Worm (Caenorhabditis elegans) whole organism, L3 larva: Measurements from ENCODE around the gene R05A10.8.

Experiments used
- ZK546.5 ChIP-seq: sonication (generic microtip); optimal IDR thresholded peaks from 2 replicates; lab custom pipeline; 2017; ENCODE audit warnings: missing biosample characterization, missing genetic modification characterization
- aly-2 ChIP-seq: fragments of 150-350 bp; optimal IDR thresholded peaks from 2 replicates; lab custom pipeline; 2014; ENCODE audit warnings: missing biosample characterization, missing genetic modification characterization
- ama-1 ChIP-seq: fragments of 150-350 bp; optimal IDR thresholded peaks from 2 replicates; lab custom pipeline; 2018
- ceh-9 ChIP-seq: sonication (generic microtip); optimal IDR thresholded peaks from 2 replicates; lab custom pipeline; 2018; ENCODE audit warnings: missing biosample characterization, missing genetic modification characterization
- daf-12 ChIP-seq: fragments of 150-350 bp; optimal IDR thresholded peaks from 2 replicates; lab custom pipeline; 2014; ENCODE audit warnings: missing biosample characterization, missing genetic modification reagents, missing genetic modification characterization
- egl-27 ChIP-seq: sonication (generic microtip); optimal IDR thresholded peaks from 4 replicates; lab custom pipeline; 2017; ENCODE audit warnings: missing biosample characterization, missing genetic modification reagents, missing genetic modification characterization
- elt-1 ChIP-seq: fragments of 150-350 bp; optimal IDR thresholded peaks from 2 replicates; lab custom pipeline; 2014; ENCODE audit warnings: missing biosample characterization, missing genetic modification characterization
- elt-2 ChIP-seq: sonication (generic microtip); optimal IDR thresholded peaks from 2 replicates; lab custom pipeline; 2016; ENCODE audit warnings: missing genetic modification reagents, mild to moderate bottlenecking, missing genetic modification characterization, missing compliant biosample characterization
- elt-3 ChIP-seq, 3 experiments: fragments of 150-350 bp in 1 of 3; sonication (generic microtip) in 2 of 3; optimal IDR thresholded peaks; 2 replicates in 2 of 3; 4 replicates in 1 of 3; lab custom pipeline; 2014 to 2017; ENCODE audit warnings: missing biosample characterization in 3 of 3, missing genetic modification characterization in 3 of 3
- fos-1 ChIP-seq: fragments of 150-350 bp; optimal IDR thresholded peaks from 2 replicates; lab custom pipeline; 2014; ENCODE audit warnings: missing biosample characterization, missing genetic modification characterization
- hmg-11 ChIP-seq: sonication (generic microtip); optimal IDR thresholded peaks from 2 replicates; lab custom pipeline; 2016; ENCODE audit warnings: missing genetic modification characterization, missing compliant biosample characterization
- jun-1 ChIP-seq: fragments of 150-350 bp; optimal IDR thresholded peaks from 2 replicates; lab custom pipeline; 2014; ENCODE audit warnings: missing biosample characterization, missing genetic modification reagents, missing genetic modification characterization
- lin-15B ChIP-seq: fragments of 150-350 bp; optimal IDR thresholded peaks from 2 replicates; lab custom pipeline; 2014; ENCODE audit warnings: missing biosample characterization, missing genetic modification characterization
- lin-39 ChIP-seq: fragments of 150-350 bp; optimal IDR thresholded peaks from 2 replicates; lab custom pipeline; 2018; ENCODE audit warnings: missing biosample characterization, missing genetic modification reagents, missing genetic modification characterization
- lsy-12 ChIP-seq: sonication (generic microtip); optimal IDR thresholded peaks from 2 replicates; lab custom pipeline; 2016; ENCODE audit warnings: mild to moderate bottlenecking, missing genetic modification characterization, missing compliant biosample characterization
- mml-1 ChIP-seq: fragments of 150-350 bp; sonication (generic microtip); optimal IDR thresholded peaks from 3 replicates; lab custom pipeline; 2014; ENCODE audit warnings: missing biosample characterization, missing genetic modification characterization
- nfya-1 ChIP-seq: sonication (generic microtip); optimal IDR thresholded peaks from 2 replicates; lab custom pipeline; 2017; ENCODE audit warnings: missing genetic modification characterization, mild to moderate bottlenecking, missing compliant biosample characterization, antibody characterized with exemption, moderate library complexity; ENCODE audit not compliant: insufficient read depth
- nhr-11 ChIP-seq: fragments of 150-350 bp; optimal IDR thresholded peaks from 2 replicates; lab custom pipeline; 2014; ENCODE audit warnings: missing biosample characterization, missing genetic modification characterization
- nhr-23 ChIP-seq: fragments of 150-350 bp; optimal IDR thresholded peaks from 2 replicates; lab custom pipeline; 2014; ENCODE audit warnings: missing biosample characterization, missing genetic modification reagents, missing genetic modification characterization
- nhr-237 ChIP-seq: fragments of 150-350 bp; optimal IDR thresholded peaks from 2 replicates; lab custom pipeline; 2014; ENCODE audit warnings: missing biosample characterization, missing genetic modification characterization
- nhr-25 ChIP-seq: sonication (generic microtip); optimal IDR thresholded peaks from 2 replicates; lab custom pipeline; 2017; ENCODE audit warnings: missing biosample characterization, missing genetic modification characterization
- nhr-28 ChIP-seq: fragments of 150-350 bp; optimal IDR thresholded peaks from 2 replicates; lab custom pipeline; 2014; ENCODE audit warnings: missing biosample characterization, missing genetic modification characterization
- nhr-43 ChIP-seq: sonication (generic microtip); optimal IDR thresholded peaks from 2 replicates; lab custom pipeline; 2016; ENCODE audit warnings: mild to moderate bottlenecking, missing genetic modification characterization, missing compliant biosample characterization; ENCODE audit not compliant: poor library complexity, severe bottlenecking
- nhr-67 ChIP-seq: fragments of 150-350 bp; optimal IDR thresholded peaks from 2 replicates; lab custom pipeline; 2014; ENCODE audit warnings: missing biosample characterization, missing genetic modification characterization
- nhr-76 ChIP-seq: fragments of 150-350 bp; sonication (generic microtip); optimal IDR thresholded peaks from 5 replicates; lab custom pipeline; 2014; ENCODE audit warnings: missing biosample characterization, missing genetic modification characterization
- pqm-1 ChIP-seq: fragments of 150-350 bp; optimal IDR thresholded peaks from 2 replicates; lab custom pipeline; 2017; ENCODE audit warnings: missing biosample characterization, missing genetic modification characterization, inconsistent platforms
- sea-2 ChIP-seq: fragments of 150-350 bp; sonication (generic microtip); optimal IDR thresholded peaks from 4 replicates; lab custom pipeline; 2014; ENCODE audit warnings: missing biosample characterization, missing genetic modification reagents, missing genetic modification characterization
- skn-1 ChIP-seq: fragments of 150-350 bp; optimal IDR thresholded peaks from 2 replicates; lab custom pipeline; 2014; ENCODE audit warnings: missing biosample characterization, missing genetic modification characterization
- snpc-4 ChIP-seq: fragments of 150-350 bp; optimal IDR thresholded peaks from 2 replicates; lab custom pipeline; 2014; ENCODE audit warnings: missing biosample characterization, missing genetic modification characterization
- unc-39 ChIP-seq: sonication (generic microtip); optimal IDR thresholded peaks from 4 replicates; lab custom pipeline; 2017; ENCODE audit warnings: missing biosample characterization, missing genetic modification characterization
- zag-1 ChIP-seq: fragments of 150-350 bp; optimal IDR thresholded peaks from 2 replicates; lab custom pipeline; 2014; ENCODE audit warnings: missing biosample characterization, missing genetic modification characterization
- ztf-11 ChIP-seq: fragments of 150-350 bp; optimal IDR thresholded peaks from 2 replicates; lab custom pipeline; 2014; ENCODE audit warnings: missing biosample characterization, missing genetic modification characterization

R05A10.8 gene

ce11 chrIV:14123956-14124355 is 34.0 kb downstream of the R05A10.8 start, which contains the start of gene nkcc-1:
Gene nkcc-1 (minus strand): TSS chrIV:14124056.
- TF ChIP-seq ceh-9 (tag; lab: Kevin White, UChicago) = no peak
- no peak for TF ChIP-seq snpc-4 (tag; lab: Kevin White, UChicago)
- no peak for TF ChIP-seq nhr-23 (tag; lab: Kevin White, UChicago)
- no peak for TF ChIP-seq lin-15B (tag; lab: Kevin White, UChicago)
- no peak for TF ChIP-seq zag-1 (tag; lab: Kevin White, UChicago)
- no peak for TF ChIP-seq ztf-11 (tag; lab: Kevin White, UChicago)
- no peak for TF ChIP-seq nhr-28 (tag; lab: Kevin White, UChicago)
- TF ChIP-seq nhr-237 (tag; lab: Kevin White, UChicago) = no peak
- no peak for TF ChIP-seq unc-39 (tag; lab: Kevin White, UChicago)

DNA sequence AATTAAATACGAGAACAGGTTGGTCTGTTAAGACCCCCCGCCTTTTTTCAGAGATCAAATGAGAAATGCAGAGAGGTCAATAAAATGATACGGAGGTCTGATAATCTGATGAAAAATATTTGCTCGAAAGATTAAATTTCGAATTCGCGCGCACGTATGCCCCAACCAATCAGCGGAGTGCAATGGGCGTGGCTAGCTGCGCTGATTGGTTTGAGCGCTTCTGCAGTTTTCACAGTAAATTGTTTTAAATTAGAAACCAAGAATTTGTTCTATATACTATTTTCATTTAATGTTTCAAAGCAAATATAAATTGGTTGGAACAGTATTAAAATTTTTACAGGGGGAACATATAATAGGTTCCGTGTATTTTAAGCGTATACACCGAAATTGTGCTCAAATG is 38.7 kb downstream of the R05A10.8 start:
- no peak for TF ChIP-seq elt-1 (tag; lab: Kevin White, UChicago)
- TF ChIP-seq nfya-1 (tag; lab: Kevin White, UChicago) = peak; percentile 81
- TF ChIP-seq, all 47 proteins: peak for 1

ce11 chrIV:14115556-14115955 is 42.4 kb downstream of the R05A10.8 start:
- peak; percentile 51 for TF ChIP-seq snpc-4 (tag; lab: Kevin White, UChicago)
- no peak for TF ChIP-seq skn-1 (tag; lab: Kevin White, UChicago)

DNA sequence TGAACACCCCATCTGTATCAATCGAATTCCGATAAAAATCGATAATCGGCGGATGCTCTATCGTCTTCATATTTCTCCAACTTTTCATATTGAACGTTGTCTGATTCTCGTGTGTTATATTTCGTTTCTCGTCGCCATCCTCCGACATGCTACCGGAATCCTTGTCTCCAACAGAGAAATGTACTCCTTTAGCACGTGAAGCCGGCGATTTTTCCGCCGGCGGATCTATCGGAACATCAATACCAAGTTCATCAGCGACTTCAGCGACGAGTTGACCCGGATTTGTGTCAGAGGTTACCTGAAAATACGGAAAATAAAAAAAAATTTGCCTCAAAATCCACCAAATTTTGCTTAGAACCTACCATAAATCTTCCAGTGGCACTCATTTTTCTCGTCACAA is 42.9 kb downstream of the R05A10.8 start:
- TF ChIP-seq daf-12 = no peak
- no peak for TF ChIP-seq nhr-67 (tag; lab: Kevin White, UChicago)
- TF ChIP-seq ztf-11 (tag; lab: Kevin White, UChicago) = no peak
- TF ChIP-seq fos-1 (tag; lab: Kevin White, UChicago) = no peak
- no peak for TF ChIP-seq nhr-25
- no peak for TF ChIP-seq ceh-9 (tag; lab: Kevin White, UChicago)
- no peak for TF ChIP-seq pqm-1
- TF ChIP-seq lsy-12 = no peak
- TF ChIP-seq ZK546.5 (tag; lab: Kevin White, UChicago) = no peak
- TF ChIP-seq lin-39 (tag; lab: Kevin White, UChicago) = no peak
- no peak for TF ChIP-seq mml-1 (tag; lab: Kevin White, UChicago)

DNA sequence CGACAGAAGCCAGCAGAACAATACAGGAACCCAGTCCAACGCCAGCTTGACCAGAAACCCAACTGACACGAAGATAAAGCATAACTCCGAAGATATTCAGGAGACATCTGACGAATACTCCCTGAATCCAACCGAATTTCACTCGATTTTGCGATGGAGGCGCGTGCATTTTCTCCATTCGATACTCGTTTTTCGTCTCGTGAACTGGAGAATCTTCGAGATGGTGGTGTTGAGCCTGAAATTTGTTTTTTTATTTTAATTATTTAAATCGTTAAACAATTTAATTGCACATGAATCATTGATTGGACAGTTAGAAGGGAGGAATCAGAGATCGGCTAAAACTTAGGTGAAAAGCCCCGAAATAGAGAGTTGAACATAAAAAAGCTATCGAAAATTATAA is 43.6 kb downstream of the R05A10.8 start:
- TF ChIP-seq aly-2 (tag; lab: Kevin White, UChicago) = no peak
- TF ChIP-seq sea-2 (GFP tag; lab: Kevin White, UChicago) = no peak
- no peak for TF ChIP-seq daf-12

DNA sequence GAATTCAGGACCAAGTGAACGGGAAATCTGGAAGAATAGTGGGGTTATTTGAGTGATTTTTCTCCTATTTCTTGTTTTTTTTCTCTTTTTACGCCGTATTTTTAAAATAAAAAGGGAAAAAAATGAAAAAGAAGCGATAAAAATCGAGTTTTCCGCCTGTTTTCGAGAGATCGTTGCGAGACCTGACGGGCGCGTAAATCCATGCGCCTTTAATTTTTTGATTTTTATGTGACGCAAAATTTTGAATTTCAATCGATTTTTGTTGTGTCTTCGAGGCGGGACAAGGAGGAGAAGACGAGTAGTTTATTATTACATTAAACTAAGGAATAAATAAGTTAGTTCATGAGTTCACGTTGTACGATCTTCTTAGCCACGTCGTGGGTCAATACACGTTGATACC is 44.4 kb downstream of the R05A10.8 start:
- TF ChIP-seq ztf-11 (tag; lab: Kevin White, UChicago) (no peak), elt-2 (tag; lab: Kevin White, UChicago) (no peak), jun-1 (tag; lab: Kevin White, UChicago) (no peak), ZK546.5 (tag; lab: Kevin White, UChicago) (no peak), ama-1 (lab: Kevin White, UChicago) (no peak), nhr-43 (tag; lab: Kevin White, UChicago) (no peak), nfya-1 (tag; lab: Kevin White, UChicago) (no peak), elt-1 (tag; lab: Kevin White, UChicago) (no peak), nhr-11 (tag; lab: Kevin White, UChicago) (no peak), elt-3 (tag; optimal IDR thresholded peaks at IDR 0.05; lab: Kevin White, UChicago) (no peak), nhr-76 (no peak), lin-15B (tag; lab: Kevin White, UChicago) (no peak), hmg-11 (tag; lab: Kevin White, UChicago) (no peak), nhr-25 (no peak), egl-27 (tag; lab: Kevin White, UChicago) (no peak), sea-2 (GFP tag; lab: Kevin White, UChicago) (no peak)
